Fruit fly (Drosophila melanogaster) Kc167 (cell line): ENCODE data around the gene CG33285.

Experiments used
- Sin3A ChIP-seq: fragments of >200 bp; optimal IDR thresholded peaks from 2 replicates; lab custom pipeline; 2018; ENCODE audit warnings: missing external identifiers
- psq ChIP-seq: fragments of >200 bp; optimal IDR thresholded peaks from 2 replicates; lab custom pipeline; 2017; ENCODE audit warnings: missing external identifiers

DNA sequence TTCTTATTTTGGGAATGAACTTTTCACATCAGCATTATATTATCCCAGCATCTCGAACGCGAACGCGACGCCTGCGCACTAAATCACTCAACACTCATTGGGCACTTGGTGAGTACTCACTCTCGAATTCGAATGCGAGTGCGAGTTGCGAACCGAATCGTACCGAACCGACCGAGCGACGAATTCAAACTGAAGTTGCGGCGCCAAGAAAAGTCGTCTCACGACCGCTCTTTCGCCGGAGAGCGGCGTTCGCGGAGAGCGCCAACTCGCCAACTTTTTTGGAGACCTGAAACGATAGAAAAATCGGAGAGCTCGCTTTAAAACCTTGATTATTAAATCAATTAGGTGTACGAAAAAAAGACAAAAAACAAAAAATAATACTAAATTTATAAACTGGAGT lies 11.1 kb upstream of the CG33285 start:
- TF ChIP-seq psq (no peak), Sin3A (no peak)
